Worm (Caenorhabditis elegans): ENCODE results near the gene ccdc-55.

DNA sequence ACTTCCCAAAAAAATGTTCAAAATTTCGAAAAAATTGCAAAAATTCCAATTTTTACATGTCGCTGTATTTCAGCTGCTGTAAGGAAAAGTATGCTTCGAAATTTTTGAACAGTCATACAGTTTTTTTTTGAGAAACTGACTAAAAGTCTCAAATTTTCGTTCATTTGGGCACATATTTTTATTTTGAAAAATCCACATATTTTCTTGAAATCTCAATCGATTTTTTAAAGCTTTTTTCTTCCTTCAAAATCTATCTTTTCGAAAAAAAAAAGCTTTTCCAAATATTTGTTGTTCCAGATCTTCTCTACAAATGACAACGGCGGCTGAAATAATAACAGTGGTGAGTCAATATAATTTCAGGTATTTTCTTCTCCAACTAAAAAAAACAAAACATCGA is 28.4 kb upstream of the ccdc-55 start, which contains the start of gene asd-1:
- TF ChIP-seq nhr-23 (tag; optimal IDR thresholded peaks at IDR 0.05) (no peak), blmp-1 (tag; optimal IDR thresholded peaks at IDR 0.05; ENCODE audit: insufficient read depth) (no peak), mdl-1 (tag; optimal IDR thresholded peaks at IDR 0.05) (no peak), ztf-4 (tag; optimal IDR thresholded peaks at IDR 0.05) (no peak), zag-1 (tag; optimal IDR thresholded peaks at IDR 0.05) (no peak), ama-1 (optimal IDR thresholded peaks at IDR 0.05) (no peak), lin-13 (GFP tag; optimal IDR thresholded peaks at IDR 0.05) (no peak), snpc-4 (tag; optimal IDR thresholded peaks at IDR 0.05) (no peak), dmd-4 (tag; optimal IDR thresholded peaks at IDR 0.05) (no peak)

Measured in whole organism, L2 larva.